Worm (Caenorhabditis elegans) whole organism, L1 larva: Measurements from ENCODE around the gene glb-23.
A peak's percentile ranks its signal among the peaks of the same experiment; 100 is the strongest.

ENCODE experiments used
- C16A3.4 ChIP-seq: fragments of 150-350 bp; optimal IDR thresholded peaks from 2 replicates; lab custom pipeline; 2014; ENCODE audit warnings: missing biosample characterization, missing genetic modification characterization
- aha-1 ChIP-seq: fragments of 150-350 bp; optimal IDR thresholded peaks from 2 replicates; lab custom pipeline; 2014; ENCODE audit warnings: missing biosample characterization, missing genetic modification characterization
- ama-1 ChIP-seq: fragments of 150-350 bp; optimal IDR thresholded peaks from 2 replicates; lab custom pipeline; 2014
- ceh-63 ChIP-seq: fragments of 200-800 bp; sonication (Bioruptor generic); optimal IDR thresholded peaks from 2 replicates; lab custom pipeline; 2018; ENCODE audit warnings: mild to moderate bottlenecking, missing genetic modification characterization, missing compliant biosample characterization
- ceh-88 ChIP-seq: fragments of 200-800 bp; sonication (Bioruptor generic); IDR thresholded peaks from 2 replicates; pipeline ENCODE4 v1.3.6; 2022; ENCODE audit warnings: missing genetic modification characterization, missing compliant biosample characterization
- ceh-90 ChIP-seq: sonication (generic microtip); optimal IDR thresholded peaks from 2 replicates; lab custom pipeline; 2016; ENCODE audit warnings: missing genetic modification characterization, missing compliant biosample characterization
- ces-1 ChIP-seq: fragments of 150-350 bp; optimal IDR thresholded peaks from 2 replicates; lab custom pipeline; 2014; ENCODE audit warnings: missing biosample characterization, missing genetic modification reagents, missing genetic modification characterization
- dpl-1 ChIP-seq, 3 experiments: fragments of 150-350 bp in 2 of 3; sonication (generic microtip) in 1 of 3; optimal IDR thresholded peaks; 2 replicates each; lab custom pipeline; 2014 to 2017; ENCODE audit warnings: missing biosample characterization in 3 of 3, missing genetic modification characterization in 3 of 3, missing genetic modification reagents in 3 of 3
- dsc-1 ChIP-seq: sonication (generic microtip); optimal IDR thresholded peaks from 2 replicates; lab custom pipeline; 2016; ENCODE audit warnings: mild to moderate bottlenecking, missing genetic modification characterization, missing compliant biosample characterization
- elt-2 ChIP-seq: sonication (generic microtip); optimal IDR thresholded peaks from 2 replicates; lab custom pipeline; 2016; ENCODE audit warnings: missing genetic modification characterization, mild to moderate bottlenecking, inconsistent platforms, missing compliant biosample characterization, missing genetic modification reagents
- hlh-17 ChIP-seq: fragments of 200-800 bp; sonication (Bioruptor generic); optimal IDR thresholded peaks from 2 replicates; lab custom pipeline; 2018; ENCODE audit warnings: missing genetic modification characterization, mild to moderate bottlenecking, missing compliant biosample characterization, moderate library complexity, borderline replicate concordance
- isw-1 ChIP-seq: fragments of 200-800 bp; sonication (Bioruptor generic); IDR thresholded peaks from 2 replicates; pipeline ENCODE4 v1.3.6; 2022; ENCODE audit warnings: missing genetic modification characterization, missing compliant biosample characterization
- jun-1 ChIP-seq: fragments of 150-350 bp; optimal IDR thresholded peaks from 2 replicates; lab custom pipeline; 2014; ENCODE audit warnings: missing biosample characterization, missing genetic modification reagents, missing genetic modification characterization
- lin-14 ChIP-seq: fragments of 200-800 bp; sonication (Bioruptor generic); optimal IDR thresholded peaks from 2 replicates; lab custom pipeline; 2018; ENCODE audit warnings: mild to moderate bottlenecking, missing genetic modification characterization, moderate library complexity, missing compliant biosample characterization
- lin-15B ChIP-seq: fragments of 150-350 bp; sonication (generic microtip); optimal IDR thresholded peaks from 3 replicates; lab custom pipeline; 2014; ENCODE audit warnings: missing biosample characterization, missing genetic modification characterization
- lin-35 ChIP-seq, 2 experiments: fragments of 150-350 bp; optimal IDR thresholded peaks; 2 replicates each; lab custom pipeline; 2014; ENCODE audit warnings: missing biosample characterization in 2 of 2, missing genetic modification characterization in 2 of 2, missing genetic modification reagents in 2 of 2
- lsy-2 ChIP-seq, 2 experiments: fragments of 150-350 bp; optimal IDR thresholded peaks; 2 replicates each; lab custom pipeline; 2014; ENCODE audit warnings: missing biosample characterization in 2 of 2, missing genetic modification characterization in 2 of 2
- mdl-1 ChIP-seq, 2 experiments: fragments of 150-350 bp; optimal IDR thresholded peaks; 2 replicates each; lab custom pipeline; 2014 to 2017; ENCODE audit warnings: missing biosample characterization in 2 of 2, missing genetic modification characterization in 2 of 2, inconsistent platforms in 1 of 2
- mef-2 ChIP-seq: fragments of 150-350 bp; optimal IDR thresholded peaks from 2 replicates; lab custom pipeline; 2014; ENCODE audit warnings: missing biosample characterization, missing genetic modification characterization
- nhr-11 ChIP-seq: fragments of 150-350 bp; optimal IDR thresholded peaks from 2 replicates; lab custom pipeline; 2014; ENCODE audit warnings: missing biosample characterization, missing genetic modification characterization
- nhr-12 ChIP-seq: sonication (generic microtip); optimal IDR thresholded peaks from 2 replicates; lab custom pipeline; 2017; ENCODE audit warnings: missing biosample characterization, missing genetic modification characterization
- nhr-20 ChIP-seq: sonication (generic microtip); optimal IDR thresholded peaks from 2 replicates; lab custom pipeline; 2016; ENCODE audit warnings: mild to moderate bottlenecking, missing genetic modification characterization, missing compliant biosample characterization
- nhr-71 ChIP-seq: sonication (generic microtip); optimal IDR thresholded peaks from 2 replicates; lab custom pipeline; 2016; ENCODE audit warnings: mild to moderate bottlenecking, missing genetic modification characterization, moderate library complexity, missing compliant biosample characterization
- nhr-84 ChIP-seq: sonication (generic microtip); optimal IDR thresholded peaks from 2 replicates; lab custom pipeline; 2017; ENCODE audit warnings: missing biosample characterization, missing genetic modification characterization
- nhr-85 ChIP-seq: sonication (generic microtip); peaks from one replicate; lab custom pipeline; 2016; ENCODE audit warnings: missing genetic modification characterization, inconsistent platforms, missing compliant biosample characterization
- nhr-90 ChIP-seq: sonication (generic microtip); optimal IDR thresholded peaks from 2 replicates; lab custom pipeline; 2016; ENCODE audit warnings: mild to moderate bottlenecking, missing genetic modification characterization, missing compliant biosample characterization; ENCODE audit not compliant: poor library complexity
- pag-3 ChIP-seq: sonication (generic microtip); optimal IDR thresholded peaks from 2 replicates; lab custom pipeline; 2017; ENCODE audit warnings: missing genetic modification characterization, mild to moderate bottlenecking, missing compliant biosample characterization, antibody characterized with exemption, borderline replicate concordance; ENCODE audit not compliant: insufficient read depth
- rnt-1 ChIP-seq: sonication (generic microtip); optimal IDR thresholded peaks from 2 replicates; lab custom pipeline; 2016; ENCODE audit warnings: mild to moderate bottlenecking, missing genetic modification characterization, moderate library complexity, missing compliant biosample characterization
- snu-23 ChIP-seq: sonication (generic microtip); optimal IDR thresholded peaks from 2 replicates; lab custom pipeline; 2016; ENCODE audit warnings: missing genetic modification characterization, missing compliant biosample characterization
- sptf-1 ChIP-seq: fragments of 150-350 bp; optimal IDR thresholded peaks from 2 replicates; lab custom pipeline; 2014; ENCODE audit warnings: missing biosample characterization, missing genetic modification characterization
- sup-37 ChIP-seq: fragments of 200-800 bp; sonication (Bioruptor generic); optimal IDR thresholded peaks from 2 replicates; lab custom pipeline; 2018; ENCODE audit warnings: mild to moderate bottlenecking, missing genetic modification characterization, missing compliant biosample characterization
- swsn-7 ChIP-seq: sonication (generic microtip); optimal IDR thresholded peaks from 2 replicates; lab custom pipeline; 2016; ENCODE audit warnings: missing genetic modification characterization, missing compliant biosample characterization
- tbx-2 ChIP-seq: sonication (generic microtip); optimal IDR thresholded peaks from 2 replicates; lab custom pipeline; 2016; ENCODE audit warnings: missing genetic modification characterization, missing compliant biosample characterization
- tlp-1 ChIP-seq: fragments of 150-350 bp; optimal IDR thresholded peaks from 2 replicates; lab custom pipeline; 2014; ENCODE audit warnings: missing biosample characterization, missing genetic modification characterization
- unc-130 ChIP-seq: fragments of 150-350 bp; optimal IDR thresholded peaks from 2 replicates; lab custom pipeline; 2017; ENCODE audit warnings: missing biosample characterization, missing genetic modification characterization, inconsistent platforms
- unc-86 ChIP-seq: sonication (generic microtip); optimal IDR thresholded peaks from 2 replicates; lab custom pipeline; 2016; ENCODE audit warnings: missing genetic modification characterization, missing compliant biosample characterization
- zip-4 ChIP-seq: fragments of 200-800 bp; sonication (Bioruptor generic); optimal IDR thresholded peaks from 2 replicates; lab custom pipeline; 2018; ENCODE audit warnings: mild to moderate bottlenecking, missing genetic modification characterization, moderate library complexity, missing compliant biosample characterization

Gene glb-23

DNA sequence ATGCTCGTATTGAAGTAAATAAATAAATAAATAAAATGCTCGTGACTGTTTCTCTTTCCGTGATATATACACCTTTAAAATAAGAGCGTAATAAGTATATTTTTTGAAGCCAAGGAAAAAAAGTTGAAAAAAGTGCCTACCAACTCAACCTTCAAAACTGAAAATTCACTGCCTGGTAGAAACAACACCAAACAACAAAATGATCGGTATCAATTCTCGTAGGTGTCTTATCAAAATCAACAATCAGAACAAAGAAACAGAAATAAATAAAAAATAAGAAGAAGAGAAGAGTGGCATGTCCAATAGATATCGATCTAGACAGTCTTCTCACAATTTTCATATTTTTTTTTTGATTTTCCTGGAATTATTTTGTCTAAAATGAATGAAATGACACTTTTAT, 24.6 kb upstream of the glb-23 start, which contains the start of gene afmd-1:
Gene afmd-1, plus strand, starts transcription at position 316 of the 400 bp plus-strand sequence.
- TF ChIP-seq zip-4 (no peak), unc-130 (no peak), sptf-1 (tag; lab: Kevin White, UChicago) (no peak), elt-2 (no peak), nhr-11 (tag; lab: Kevin White, UChicago) (no peak), pag-3 (no peak), sup-37 (GFP tag; lab: Kevin White, UChicago) (no peak), isw-1 (GFP tag; lab: Robert Waterston, UW) (no peak), unc-86 (no peak), nhr-90 (tag; lab: Kevin White, UChicago) (no peak), ces-1 (GFP tag; lab: Kevin White, UChicago) (no peak), nhr-12 (tag; lab: Kevin White, UChicago) (no peak), lsy-2 (tag; optimal IDR thresholded peaks at IDR 0.05; lab: Kevin White, UChicago) (no peak), ceh-63 (GFP tag; lab: Kevin White, UChicago) (no peak)

DNA sequence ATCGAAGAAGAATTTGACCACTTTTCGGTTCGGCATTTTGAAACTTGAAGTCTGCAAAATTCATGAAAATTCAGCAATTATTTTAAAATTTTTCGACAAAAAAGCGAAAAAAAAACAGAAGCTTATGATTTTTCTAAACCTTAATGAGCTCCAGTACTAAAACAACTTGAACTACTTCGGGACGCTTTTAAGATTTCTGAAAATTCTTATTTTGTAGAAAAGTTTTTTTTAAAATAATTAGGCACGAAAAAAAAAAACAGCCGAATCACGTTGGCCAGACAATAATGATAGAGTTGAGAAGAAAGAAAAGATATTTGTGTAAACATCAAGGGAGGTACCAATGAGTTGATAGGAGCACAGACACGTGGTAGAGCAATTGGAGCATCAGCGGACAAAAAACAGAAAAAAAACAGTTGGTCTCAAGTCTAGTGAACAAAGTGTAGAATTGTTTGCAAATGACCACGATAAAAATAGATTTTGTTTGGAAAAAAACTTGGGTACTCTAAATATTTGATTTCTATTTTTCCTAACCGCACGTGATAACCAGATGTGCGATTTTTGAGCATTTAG, 23.0 kb upstream of the glb-23 start, which contains the start of gene gstk-2:
Gene gstk-2, minus strand, starts transcription at position 51 of the 570 bp plus-strand sequence.
- peak; percentile 59 for TF ChIP-seq rnt-1
- TF ChIP-seq unc-130: peak; percentile 56
- TF ChIP-seq C16A3.4: peak; percentile 14
- no peak for TF ChIP-seq dsc-1
- TF ChIP-seq ama-1: no peak
- no peak for TF ChIP-seq ceh-88 (GFP tag; lab: Robert Waterston, UW)
- TF ChIP-seq lin-35 (GFP tag; optimal IDR thresholded peaks at IDR 0.05; lab: Kevin White, UChicago): peak in 1 of 2 experiments; percentile 10
- TF ChIP-seq elt-2: peak; percentile 15
- TF ChIP-seq mdl-1 (tag; optimal IDR thresholded peaks at IDR 0.05; lab: Kevin White, UChicago): peak in 1 of 2 experiments; percentile 79
- TF ChIP-seq nhr-85: peak; percentile 12
- peak; percentile 74 for TF ChIP-seq nhr-71 (tag; lab: Kevin White, UChicago)
- no peak for TF ChIP-seq ces-1 (GFP tag; lab: Kevin White, UChicago)
- peak; percentile 51 for TF ChIP-seq mef-2 (tag; lab: Kevin White, UChicago)
- TF ChIP-seq tbx-2 (tag; lab: Kevin White, UChicago): peak; percentile 29
- peak; percentile 75 for TF ChIP-seq lin-14 (GFP tag; lab: Kevin White, UChicago)
- TF ChIP-seq aha-1 (tag; lab: Kevin White, UChicago): no peak
- TF ChIP-seq snu-23: peak; percentile 41
- peak in 1 of 2 experiments; percentile 37 for TF ChIP-seq lsy-2 (tag; optimal IDR thresholded peaks at IDR 0.05; lab: Kevin White, UChicago)
- peak; percentile 53 for TF ChIP-seq nhr-20 (tag; lab: Kevin White, UChicago)

DNA sequence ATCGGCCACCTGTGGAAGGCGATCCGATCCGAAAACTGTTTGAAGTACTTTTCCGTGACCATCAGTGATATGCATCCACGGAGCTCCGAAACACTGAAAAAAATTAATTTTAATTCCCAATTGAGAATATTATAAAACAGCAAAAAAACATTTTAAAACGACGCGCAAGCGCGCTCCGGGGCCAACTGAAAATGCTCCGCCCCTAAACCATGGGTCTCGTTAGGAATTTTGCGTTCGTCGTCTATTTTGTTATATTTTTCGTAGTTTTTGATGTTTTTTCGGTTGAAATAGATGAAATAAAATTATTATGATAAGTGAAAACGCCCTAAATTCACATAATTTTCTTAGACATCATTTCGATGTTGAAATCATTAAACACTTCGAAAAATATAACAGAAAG, 21.3 kb upstream of the glb-23 start:
- TF ChIP-seq tlp-1 (tag; lab: Kevin White, UChicago) (no peak), sup-37 (GFP tag; lab: Kevin White, UChicago) (no peak), nhr-84 (tag; lab: Kevin White, UChicago) (no peak), swsn-7 (tag; lab: Kevin White, UChicago) (no peak), hlh-17 (no peak), unc-86 (no peak), mdl-1 (tag; optimal IDR thresholded peaks at IDR 0.05; lab: Kevin White, UChicago) (no peak), snu-23 (no peak), jun-1 (no peak), ceh-90 (tag; lab: Kevin White, UChicago) (no peak), lin-15B (tag; lab: Kevin White, UChicago) (no peak), dpl-1 (GFP tag; optimal IDR thresholded peaks at IDR 0.05; lab: Kevin White, UChicago) (no peak), ceh-63 (GFP tag; lab: Kevin White, UChicago) (no peak)
